Fruit fly (Drosophila melanogaster) whole organism, prepupa: ENCODE data around the gene CG11560.

Experiments
- CG10631 ChIP-seq: fragments of 200-800 bp; sonication (Bioruptor generic); optimal IDR thresholded peaks from 2 replicates; lab custom pipeline; 2016; ENCODE audit warnings: missing biosample characterization, missing genetic modification characterization
- CG10669 ChIP-seq: fragments of 200-800 bp; sonication (Bioruptor generic); optimal IDR thresholded peaks from 3 replicates; lab custom pipeline; 2018; ENCODE audit warnings: missing biosample characterization, mild to moderate bottlenecking, missing genetic modification characterization, moderate library complexity
- CG11294 ChIP-seq: fragments of 200-800 bp; sonication (Bioruptor generic); IDR thresholded peaks from 2 replicates; pipeline ENCODE4 v1.3.6; 2022; ENCODE audit warnings: missing biosample characterization, missing genetic modification characterization
- CG11762 ChIP-seq: fragments of 200-800 bp; sonication (Bioruptor generic); optimal IDR thresholded peaks from 3 replicates; lab custom pipeline; 2016; ENCODE audit warnings: missing biosample characterization, missing genetic modification characterization; ENCODE audit not compliant: insufficient read depth
- CG11902 ChIP-seq: fragments of 200-800 bp; sonication (Bioruptor generic); optimal IDR thresholded peaks from 3 replicates; lab custom pipeline; 2016; ENCODE audit warnings: missing biosample characterization, missing genetic modification characterization
- CG15336 ChIP-seq: fragments of 200-800 bp; sonication (Bioruptor generic); IDR thresholded peaks from 2 replicates; pipeline ENCODE4 v1.3.6; 2022; ENCODE audit warnings: missing biosample characterization, missing genetic modification characterization
- CG16779 ChIP-seq: fragments of 200-800 bp; sonication (Bioruptor generic); optimal IDR thresholded peaks from 3 replicates; lab custom pipeline; 2017; ENCODE audit warnings: missing biosample characterization, mild to moderate bottlenecking, missing genetic modification characterization
- CG3032 ChIP-seq: fragments of 200-800 bp; optimal IDR thresholded peaks from 2 replicates; lab custom pipeline; 2019; ENCODE audit warnings: missing biosample characterization, mild to moderate bottlenecking, missing genetic modification characterization, moderate library complexity
- CG31627 ChIP-seq: fragments of 200-800 bp; sonication (Bioruptor generic); optimal IDR thresholded peaks from 3 replicates; lab custom pipeline; 2016; ENCODE audit warnings: missing biosample characterization, missing genetic modification characterization
- CG32006 ChIP-seq: fragments of 200-800 bp; sonication (Bioruptor generic); optimal IDR thresholded peaks from 3 replicates; lab custom pipeline; 2017; ENCODE audit warnings: missing biosample characterization, mild to moderate bottlenecking, missing genetic modification characterization
- CG34406 ChIP-seq: fragments of 200-800 bp; sonication (Bioruptor generic); optimal IDR thresholded peaks from 3 replicates; lab custom pipeline; 2016; ENCODE audit warnings: missing biosample characterization, missing genetic modification characterization
- CG3919 ChIP-seq: fragments of 200-800 bp; sonication (Bioruptor generic); optimal IDR thresholded peaks from 3 replicates; lab custom pipeline; 2016; ENCODE audit warnings: missing biosample characterization, missing genetic modification characterization
- CG4318 ChIP-seq: fragments of 200-800 bp; sonication (Bioruptor generic); optimal IDR thresholded peaks from 3 replicates; lab custom pipeline; 2017; ENCODE audit warnings: missing biosample characterization, mild to moderate bottlenecking, missing genetic modification characterization
- CG6163 ChIP-seq: fragments of 200-800 bp; sonication (Bioruptor generic); IDR thresholded peaks from 3 replicates; pipeline ENCODE4 v1.3.6; 2022; ENCODE audit warnings: missing biosample characterization, missing genetic modification characterization
- CG6792 ChIP-seq: fragments of 200-800 bp; sonication (Bioruptor generic); optimal IDR thresholded peaks from 3 replicates; lab custom pipeline; 2016; ENCODE audit warnings: missing biosample characterization, missing genetic modification characterization
- CG6808 ChIP-seq: fragments of 200-800 bp; sonication (Bioruptor generic); optimal IDR thresholded peaks from 3 replicates; lab custom pipeline; 2017; ENCODE audit warnings: missing biosample characterization, missing genetic modification characterization, mild to moderate bottlenecking, moderate library complexity, missing genetic modification reagents
- CG6854 ChIP-seq: fragments of 200-800 bp; sonication (Bioruptor generic); optimal IDR thresholded peaks from 2 replicates; lab custom pipeline; 2017; ENCODE audit warnings: missing biosample characterization, mild to moderate bottlenecking, missing genetic modification characterization
- CG7368 ChIP-seq: fragments of 200-800 bp; sonication (Bioruptor generic); optimal IDR thresholded peaks from 3 replicates; lab custom pipeline; 2016; ENCODE audit warnings: missing biosample characterization, missing genetic modification characterization
- CG8119 ChIP-seq: fragments of 200-800 bp; sonication (Bioruptor generic); IDR thresholded peaks from 3 replicates; pipeline ENCODE4 v1.3.6; 2022; ENCODE audit warnings: missing biosample characterization, missing genetic modification characterization
- CG8319 ChIP-seq: fragments of 200-800 bp; sonication (Bioruptor generic); optimal IDR thresholded peaks from 3 replicates; lab custom pipeline; 2016; ENCODE audit warnings: missing biosample characterization, missing genetic modification characterization
- CG8632 ChIP-seq: fragments of 200-800 bp; sonication (Bioruptor generic); optimal IDR thresholded peaks from 3 replicates; lab custom pipeline; 2016; ENCODE audit warnings: missing biosample characterization, missing genetic modification characterization
- CG9139 ChIP-seq: fragments of 200-800 bp; sonication (Bioruptor generic); optimal IDR thresholded peaks from 3 replicates; lab custom pipeline; 2017; ENCODE audit warnings: missing biosample characterization, mild to moderate bottlenecking, missing genetic modification characterization
- Eip75B ChIP-seq: fragments of 200-800 bp; sonication (Bioruptor generic); optimal IDR thresholded peaks from 3 replicates; lab custom pipeline; 2016; ENCODE audit warnings: missing biosample characterization, missing genetic modification characterization
- Eip78C ChIP-seq: fragments of 200-800 bp; sonication (Bioruptor generic); peaks from one replicate; lab custom pipeline; 2016; ENCODE audit warnings: missing biosample characterization, missing genetic modification characterization
- Eip93F ChIP-seq: fragments of 200-800 bp; sonication (Bioruptor generic); optimal IDR thresholded peaks from 2 replicates; lab custom pipeline; 2016; ENCODE audit warnings: missing biosample characterization, mild to moderate bottlenecking, missing genetic modification characterization
- Ets21C ChIP-seq: fragments of 200-800 bp; sonication (Bioruptor generic); optimal IDR thresholded peaks from 3 replicates; lab custom pipeline; 2016; ENCODE audit warnings: missing biosample characterization, missing genetic modification characterization
- Hr39 ChIP-seq: fragments of 200-800 bp; sonication (Bioruptor generic); optimal IDR thresholded peaks from 2 replicates; lab custom pipeline; 2016; ENCODE audit warnings: missing biosample characterization, missing genetic modification characterization
- Hr4 ChIP-seq: fragments of 200-800 bp; sonication (Bioruptor generic); optimal IDR thresholded peaks from 3 replicates; lab custom pipeline; 2016; ENCODE audit warnings: missing biosample characterization, missing genetic modification characterization
- Lpt ChIP-seq: fragments of 200-800 bp; sonication (Bioruptor generic); optimal IDR thresholded peaks from 3 replicates; lab custom pipeline; 2016; ENCODE audit warnings: missing biosample characterization, missing genetic modification characterization
- OdsH ChIP-seq: fragments of 200-800 bp; sonication (Bioruptor generic); optimal IDR thresholded peaks from 3 replicates; lab custom pipeline; 2016; ENCODE audit warnings: missing biosample characterization, missing genetic modification characterization
- Smox ChIP-seq: fragments of 200-800 bp; sonication (Bioruptor generic); optimal IDR thresholded peaks from 3 replicates; lab custom pipeline; 2016; ENCODE audit warnings: missing biosample characterization, missing genetic modification characterization
- Sox102F ChIP-seq: fragments of 200-800 bp; sonication (Bioruptor generic); optimal IDR thresholded peaks from 2 replicates; lab custom pipeline; 2016; ENCODE audit warnings: missing biosample characterization, mild to moderate bottlenecking, missing genetic modification characterization
- Sox14 ChIP-seq: fragments of 200-800 bp; sonication (Bioruptor generic); optimal IDR thresholded peaks from 3 replicates; lab custom pipeline; 2016; ENCODE audit warnings: missing biosample characterization, missing genetic modification characterization
- Sox15 ChIP-seq: fragments of 200-800 bp; sonication (Bioruptor generic); optimal IDR thresholded peaks from 3 replicates; lab custom pipeline; 2016; ENCODE audit warnings: missing biosample characterization, missing genetic modification characterization
- acj6 ChIP-seq: fragments of 200-800 bp; sonication (Bioruptor generic); optimal IDR thresholded peaks from 3 replicates; lab custom pipeline; 2016; ENCODE audit warnings: missing biosample characterization, missing genetic modification characterization
- cyc ChIP-seq: fragments of 200-800 bp; sonication (Bioruptor generic); optimal IDR thresholded peaks from 3 replicates; lab custom pipeline; 2016; ENCODE audit warnings: missing biosample characterization, missing genetic modification characterization
- dsx ChIP-seq: fragments of 200-800 bp; optimal IDR thresholded peaks from 3 replicates; lab custom pipeline; 2019; ENCODE audit warnings: missing biosample characterization, mild to moderate bottlenecking, missing genetic modification characterization, moderate library complexity; ENCODE audit not compliant: poor library complexity, severe bottlenecking
- eg ChIP-seq: fragments of 200-800 bp; sonication (Bioruptor generic); IDR thresholded peaks from 3 replicates; pipeline ENCODE4 v1.3.6; 2022; ENCODE audit warnings: missing biosample characterization, missing genetic modification characterization
- esn ChIP-seq: fragments of 200-800 bp; sonication (Bioruptor generic); optimal IDR thresholded peaks from 2 replicates; lab custom pipeline; 2016; ENCODE audit warnings: missing biosample characterization, mild to moderate bottlenecking, missing genetic modification characterization, moderate library complexity
- fd59A ChIP-seq: fragments of 200-800 bp; sonication (Bioruptor generic); optimal IDR thresholded peaks from 2 replicates; lab custom pipeline; 2017; ENCODE audit warnings: missing biosample characterization, mild to moderate bottlenecking, missing genetic modification characterization, missing genetic modification reagents
- fd85E ChIP-seq: fragments of 200-800 bp; sonication (Bioruptor generic); optimal IDR thresholded peaks from 3 replicates; lab custom pipeline; 2016; ENCODE audit warnings: missing biosample characterization, missing genetic modification characterization
- fkh ChIP-seq: fragments of 200-800 bp; sonication (Bioruptor generic); optimal IDR thresholded peaks from 3 replicates; lab custom pipeline; 2017; ENCODE audit warnings: missing biosample characterization, mild to moderate bottlenecking, missing genetic modification characterization, moderate library complexity
- lz ChIP-seq: fragments of 200-800 bp; sonication (Bioruptor generic); optimal IDR thresholded peaks from 3 replicates; lab custom pipeline; 2016; ENCODE audit warnings: missing biosample characterization, missing genetic modification characterization
- net ChIP-seq: fragments of 200-800 bp; sonication (Bioruptor generic); optimal IDR thresholded peaks from 3 replicates; lab custom pipeline; 2016; ENCODE audit warnings: missing biosample characterization, missing genetic modification characterization
- pdm3 ChIP-seq: fragments of 200-800 bp; sonication (Bioruptor generic); optimal IDR thresholded peaks from 3 replicates; lab custom pipeline; 2016; ENCODE audit warnings: missing biosample characterization, missing genetic modification characterization
- salr ChIP-seq, 2 experiments: fragments of 200-800 bp; sonication (Bioruptor generic); optimal IDR thresholded peaks; 3 replicates each; lab custom pipeline; 2016 to 2018; ENCODE audit warnings: missing biosample characterization in 2 of 2, missing genetic modification characterization in 2 of 2, mild to moderate bottlenecking in 1 of 2
- topi ChIP-seq: fragments of 200-800 bp; sonication (Bioruptor generic); optimal IDR thresholded peaks from 3 replicates; lab custom pipeline; 2016; ENCODE audit warnings: missing biosample characterization, missing genetic modification characterization
- vri ChIP-seq: fragments of 200-800 bp; sonication (Bioruptor generic); optimal IDR thresholded peaks from 3 replicates; lab custom pipeline; 2016; ENCODE audit warnings: missing biosample characterization, mild to moderate bottlenecking, missing genetic modification characterization

CG11560 gene

DNA sequence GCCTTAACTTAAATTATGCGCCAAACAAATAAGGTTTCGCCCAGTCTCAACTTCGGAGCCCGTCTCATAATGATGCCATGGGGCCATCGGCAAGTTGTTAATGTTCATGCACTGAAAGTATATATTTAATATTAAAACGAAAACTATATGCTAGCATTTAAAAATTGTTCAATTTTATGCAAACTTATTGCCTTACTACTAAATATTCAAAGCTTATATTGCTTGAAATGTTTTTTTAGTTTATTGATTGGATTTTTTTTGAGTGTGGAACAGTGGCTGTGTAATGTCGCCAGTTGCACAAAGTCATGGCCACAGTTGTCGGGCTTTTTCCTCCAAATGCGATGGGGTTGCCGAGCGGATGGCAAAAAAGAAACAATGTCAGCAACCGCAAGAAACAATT, 5.6 kb upstream of the CG11560 start (continued):
- TF ChIP-seq CG32006 (GFP tag; lab: Kevin White, UChicago) (peak; percentile 83), Sox15 (GFP tag; lab: Kevin White, UChicago) (peak; percentile 43), CG31627 (peak; percentile 74), Lpt (peak; percentile 71), Sox14 (GFP tag; lab: Kevin White, UChicago) (peak; percentile 80), topi (GFP tag; lab: Kevin White, UChicago) (peak; percentile 85), Hr39 (GFP tag; lab: Kevin White, UChicago) (peak; percentile 76), CG8319 (GFP tag; lab: Kevin White, UChicago) (peak; percentile 71)

DNA sequence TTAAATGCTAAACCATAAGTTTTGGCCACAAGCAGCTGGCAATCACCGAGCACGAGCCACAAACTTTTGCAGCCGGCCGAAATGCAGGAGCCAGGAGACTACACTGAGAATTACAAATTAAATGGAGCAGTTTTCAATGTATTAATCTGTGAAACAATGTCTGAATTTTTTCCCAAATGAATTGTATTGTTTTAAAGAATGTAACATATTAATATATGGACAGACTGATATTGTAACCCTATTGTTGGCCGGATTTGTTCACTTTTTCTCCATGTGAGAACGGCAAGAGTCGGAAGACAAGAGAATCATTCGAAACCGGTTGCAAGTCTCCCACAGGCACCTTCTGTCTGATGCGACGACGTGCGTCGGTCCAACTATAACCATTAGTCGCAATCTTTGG, 4.7 kb upstream of the CG11560 start:
- peak; percentile 93 for TF ChIP-seq CG31627
- peak; percentile 74 for TF ChIP-seq CG15336 (GFP tag; lab: Robert Waterston, UW)
- peak; percentile 79; the same call in 2 of the 3 replicates for TF ChIP-seq CG8119 (GFP tag; lab: Robert Waterston, UW)
- TF ChIP-seq CG8319 (GFP tag; lab: Kevin White, UChicago), result peak; percentile 72
- TF ChIP-seq OdsH (GFP tag; lab: Kevin White, UChicago), result peak; percentile 85
- TF ChIP-seq net, result peak; percentile 81
- peak; percentile 80 for TF ChIP-seq CG9139
- TF ChIP-seq dsx (GFP tag; lab: Kevin White, UChicago), result peak; percentile 91
- peak; percentile 96 for TF ChIP-seq Sox102F
- peak; percentile 96 for TF ChIP-seq esn
- peak; percentile 92 for TF ChIP-seq Hr39 (GFP tag; lab: Kevin White, UChicago)
- no peak for TF ChIP-seq fkh (GFP tag; lab: Kevin White, UChicago)
- TF ChIP-seq fd85E (GFP tag; lab: Kevin White, UChicago), result peak; percentile 61
- peak; percentile 81 for TF ChIP-seq CG6808 (GFP tag; lab: Kevin White, UChicago)
- peak; percentile 89 for TF ChIP-seq Eip75B (GFP tag; lab: Kevin White, UChicago)
- TF ChIP-seq Hr4 (GFP tag; lab: Kevin White, UChicago), result peak; percentile 50
- TF ChIP-seq CG10669 (GFP tag; lab: Kevin White, UChicago), result peak; percentile 86
- peak; percentile 92 for TF ChIP-seq CG10631 (GFP tag; lab: Kevin White, UChicago)
- TF ChIP-seq CG32006 (GFP tag; lab: Kevin White, UChicago), result peak; percentile 72
- TF ChIP-seq Eip93F (GFP tag; lab: Kevin White, UChicago), result peak; percentile 90
- peak; percentile 92 for TF ChIP-seq CG3919 (GFP tag; lab: Kevin White, UChicago)
- peak; percentile 93 for TF ChIP-seq CG6163
- TF ChIP-seq Sox15 (GFP tag; lab: Kevin White, UChicago), result peak; percentile 69
- TF ChIP-seq vri (GFP tag; lab: Kevin White, UChicago), result peak; percentile 89
- peak; percentile 72 for TF ChIP-seq CG16779
- TF ChIP-seq CG3032, result peak; percentile 89
- 0 out of 2 replicates have a peak, but pooled peaks have one; percentile 33 for TF ChIP-seq CG11294 (GFP tag; lab: Robert Waterston, UW)
- peak; percentile 88 for TF ChIP-seq CG6854 (GFP tag; lab: Kevin White, UChicago)
- peak; percentile 92 for TF ChIP-seq Smox
- TF ChIP-seq fd59A, result peak; percentile 79
- TF ChIP-seq cyc (GFP tag; lab: Kevin White, UChicago), result peak; percentile 93
- TF ChIP-seq Ets21C (GFP tag; lab: Kevin White, UChicago), result peak; percentile 85
- peak; percentile 91 for TF ChIP-seq CG6792
- peak; percentile 91 for TF ChIP-seq lz
- TF ChIP-seq eg (GFP tag; lab: Robert Waterston, UW), result peak; percentile 75
- TF ChIP-seq Lpt, result peak; percentile 76
- peak; percentile 93 for TF ChIP-seq Sox14 (GFP tag; lab: Kevin White, UChicago)
- peak; percentile 94 for TF ChIP-seq topi (GFP tag; lab: Kevin White, UChicago)
- peak; percentile 87 for TF ChIP-seq acj6 (GFP tag; lab: Kevin White, UChicago)
- peak; percentile 77 for TF ChIP-seq CG11762 (GFP tag; lab: Kevin White, UChicago)
- TF ChIP-seq CG8632 (GFP tag; lab: Kevin White, UChicago), result peak; percentile 81
- peak; percentile 98 for TF ChIP-seq Eip78C (GFP tag; lab: Kevin White, UChicago)
- TF ChIP-seq salr (GFP tag; optimal IDR thresholded peaks at IDR 0.05; lab: Kevin White, UChicago), result peak; percentile 74 to 79
- peak; percentile 17 for TF ChIP-seq CG4318 (GFP tag; lab: Kevin White, UChicago)
- peak; percentile 85 for TF ChIP-seq CG34406 (GFP tag; lab: Kevin White, UChicago)
- TF ChIP-seq CG11902 (GFP tag; lab: Kevin White, UChicago), result peak; percentile 81
- peak; percentile 81 for TF ChIP-seq CG7368 (GFP tag; lab: Kevin White, UChicago)
- peak; percentile 86 for TF ChIP-seq pdm3 (GFP tag; lab: Kevin White, UChicago)
